Worm (Caenorhabditis elegans) whole organism, dauer: Measurements from ENCODE around the gene math-25.

Experiments used
- unc-62 ChIP-seq: sonication (generic microtip); optimal IDR thresholded peaks from 2 replicates; lab custom pipeline; 2017; ENCODE audit warnings: missing biosample characterization, missing genetic modification reagents, missing genetic modification characterization

Gene math-25

ce11 chrII:1882705-1883104 lies 13.2 kb upstream of the math-25 start, which contains the start of gene math-5:
Gene math-5, minus strand, starts transcription at chrII:1882805.
- TF ChIP-seq unc-62 (GFP tag; lab: Kevin White, UChicago) = no peak

- TF ChIP-seq unc-62 (GFP tag; lab: Kevin White, UChicago) = no peak
Measured at ce11 chrII:1884635-1885034, 11.2 kb upstream of the math-25 start, which contains the start of gene math-6. Gene math-6, minus strand, starts transcription at chrII:1884735.

ce11 chrII:1886379-1886778 lies 9.5 kb upstream of the math-25 start, which contains the start of gene math-7:
Gene math-7, minus strand, starts transcription at chrII:1886479.
- no peak for TF ChIP-seq unc-62 (GFP tag; lab: Kevin White, UChicago)

- TF ChIP-seq unc-62 (GFP tag; lab: Kevin White, UChicago) = no peak
Measured at ce11 chrII:1889071-1889470, 6.8 kb upstream of the math-25 start, which contains the start of gene math-8. Gene math-8, minus strand, starts transcription at chrII:1889171.

- TF ChIP-seq unc-62 (GFP tag; lab: Kevin White, UChicago) = no peak
Measured at ce11 chrII:1890682-1891081, 5.2 kb upstream of the math-25 start, which contains the start of gene math-9. Gene math-9, minus strand, starts transcription at chrII:1890782.

ce11 chrII:1893912-1894311 lies 1.9 kb upstream of the math-25 start, which contains the start of gene C16C4.1:
Gene C16C4.1, plus strand, starts transcription at chrII:1894212.
- TF ChIP-seq unc-62 (GFP tag; lab: Kevin White, UChicago) = no peak

- no peak for TF ChIP-seq unc-62 (GFP tag; lab: Kevin White, UChicago)
Measured at ce11 chrII:1895278-1895677, 584 bp upstream of the math-25 start, which contains the start of gene C46F9.5. Gene C46F9.5, plus strand, starts transcription at chrII:1895578.

- TF ChIP-seq unc-62 (GFP tag; lab: Kevin White, UChicago) = no peak
Measured at ce11 chrII:1897936-1898335, 2.1 kb downstream of the math-25 start, which contains the start of gene C46F9.6. Gene C46F9.6, plus strand, starts transcription at chrII:1898236.

- no peak for TF ChIP-seq unc-62 (GFP tag; lab: Kevin White, UChicago)
Measured at ce11 chrII:1899934-1900333, 4.1 kb downstream of the math-25 start, which contains the start of gene math-24. Gene math-24, plus strand, starts transcription at chrII:1900234.

- TF ChIP-seq unc-62 (GFP tag; lab: Kevin White, UChicago) = no peak
Measured at ce11 chrII:1901981-1902380, 6.1 kb downstream of the math-25 start, which contains the start of gene math-23. Gene math-23, plus strand, starts transcription at chrII:1902281.

ce11 chrII:1905104-1905503 lies 9.2 kb downstream of the math-25 start, which contains the start of gene math-22:
Gene math-22, plus strand, starts transcription at chrII:1905404.
- no peak for TF ChIP-seq unc-62 (GFP tag; lab: Kevin White, UChicago)

- no peak for TF ChIP-seq unc-62 (GFP tag; lab: Kevin White, UChicago)
Measured at ce11 chrII:1912741-1913140, 16.9 kb downstream of the math-25 start, which contains the start of gene math-31. Gene math-31, minus strand, starts transcription at chrII:1912841.

ce11 chrII:1917862-1918261 lies 22.0 kb downstream of the math-25 start, which contains the start of gene bath-4:
Gene bath-4, minus strand, starts transcription at chrII:1917962.
- no peak for TF ChIP-seq unc-62 (GFP tag; lab: Kevin White, UChicago)

- TF ChIP-seq unc-62 (GFP tag; lab: Kevin White, UChicago) = no peak
Measured at ce11 chrII:1921018-1921417, 25.2 kb downstream of the math-25 start, which contains the start of gene bath-7. Gene bath-7, minus strand, starts transcription at chrII:1921118.

- TF ChIP-seq unc-62 (GFP tag; lab: Kevin White, UChicago) = no peak
Measured at ce11 chrII:1922665-1923187, 26.9 kb downstream of the math-25 start, which contains the start of the genes bath-2 and F52C6.4. Gene bath-2, minus strand, starts transcription at chrII:1922765. Gene F52C6.4, plus strand, starts transcription at chrII:1923137.

ce11 chrII:1924459-1924858 lies 28.6 kb downstream of the math-25 start, which contains the start of gene F52C6.3:
Gene F52C6.3, plus strand, starts transcription at chrII:1924759.
- TF ChIP-seq unc-62 (GFP tag; lab: Kevin White, UChicago) = no peak
